Fruit fly (Drosophila melanogaster) Kc167 (cell line): ENCODE data around the gene CG11760.

Experiments used
- Sin3A ChIP-seq: fragments of >200 bp; optimal IDR thresholded peaks from 2 replicates; lab custom pipeline; 2018; ENCODE audit warnings: missing external identifiers
- h ChIP-seq: fragments of >200 bp; optimal IDR thresholded peaks from 3 replicates; lab custom pipeline; 2018; ENCODE audit warnings: missing external identifiers
- insv ChIP-seq: fragments of >200 bp; optimal IDR thresholded peaks from 3 replicates; lab custom pipeline; 2018; ENCODE audit warnings: missing external identifiers
- psq ChIP-seq: fragments of >200 bp; optimal IDR thresholded peaks from 2 replicates; lab custom pipeline; 2017; ENCODE audit warnings: missing external identifiers
- ttk ChIP-seq: sonication (Bioruptor generic); optimal IDR thresholded peaks from 2 replicates; lab custom pipeline; 2017; ENCODE audit warnings: missing external identifiers

- TF ChIP-seq h (no peak), ttk (lab: Kevin White, UChicago) (no peak), insv (lab: Kevin White, UChicago) (no peak), Sin3A (lab: Kevin White, UChicago) (no peak), psq (lab: Kevin White, UChicago) (no peak)
These were observed 7.0 kb upstream of the CG11760 start for dm6 chr3R:8711890-8712449.
